Worm (Caenorhabditis elegans): ENCODE data around the gene arp-1.
"Not testable (repeated sequence)": the region's sequence is repeated elsewhere in the genome, so short reads cannot be mapped to it uniquely, and the experiment has no call there.

DNA sequence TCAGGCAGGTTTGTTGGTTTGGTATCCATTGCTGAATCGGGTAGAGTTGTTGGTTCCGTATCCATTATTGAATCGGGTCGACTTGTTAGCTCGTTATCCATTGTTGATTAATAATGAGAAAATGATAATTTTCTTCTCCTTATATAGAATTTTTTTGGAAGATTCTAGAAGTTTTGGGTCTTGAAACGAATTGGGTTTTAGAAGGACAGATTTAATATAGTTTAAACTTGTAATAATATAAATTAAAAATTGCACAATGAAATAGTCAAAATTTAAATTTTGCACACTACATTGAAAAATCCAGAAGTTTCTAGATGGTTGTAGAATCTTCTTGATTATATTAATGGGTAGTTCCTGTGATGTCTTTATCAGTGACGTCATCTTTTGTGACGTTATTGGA, 20.8 kb downstream of the arp-1 start, which contains the start of gene Y53F4B.26:
- TF ChIP-seq nhr-25 (tag; optimal IDR thresholded peaks at IDR 0.05; ENCODE audit: borderline replicate concordance, insufficient read depth); nhr-6 (tag; optimal IDR thresholded peaks at IDR 0.05); dpl-1 (GFP tag; optimal IDR thresholded peaks at IDR 0.05); aly-2 (tag; optimal IDR thresholded peaks at IDR 0.05): not testable (repeated sequence)

Measured in whole organism, L4 larva.